Fruit fly (Drosophila melanogaster): ENCODE results near the gene mRpL11.

The mRpL11 gene

dm6 chr3R:14470630-14471029 is 41.0 kb upstream of the mRpL11 start (continued):
- no peak for TF ChIP-seq Dp (GFP tag; optimal IDR thresholded peaks at IDR 0.05)
- TF ChIP-seq CG34224 (GFP tag; IDR thresholded peaks at IDR 0.05; ENCODE audit: partially characterized antibody), result no peak
- no peak for TF ChIP-seq emc (GFP tag; optimal IDR thresholded peaks at IDR 0.05)
- TF ChIP-seq dati (GFP tag; IDR thresholded peaks at IDR 0.05), result no peak
- TF ChIP-seq CG11398 (GFP tag; optimal IDR thresholded peaks at IDR 0.05), result no peak
- TF ChIP-seq cad (GFP tag; optimal IDR thresholded peaks at IDR 0.05), result no peak
- TF ChIP-seq lab (GFP tag; optimal IDR thresholded peaks at IDR 0.05), result no peak
- TF ChIP-seq CG31224 (GFP tag; IDR thresholded peaks at IDR 0.05), result no peak
- TF ChIP-seq trh (GFP tag; optimal IDR thresholded peaks at IDR 0.05), result no peak
- TF ChIP-seq Hr78 (GFP tag; optimal IDR thresholded peaks at IDR 0.05), result no peak
- TF ChIP-seq HLHmδ (GFP tag; optimal IDR thresholded peaks at IDR 0.05), result no peak
- no peak for TF ChIP-seq wek (GFP tag; optimal IDR thresholded peaks at IDR 0.05)
- no peak for TF ChIP-seq odd (GFP tag; optimal IDR thresholded peaks at IDR 0.05)
- TF ChIP-seq pho (GFP tag; optimal IDR thresholded peaks at IDR 0.05), result no peak
- peak; percentile 81 for TF ChIP-seq Med (GFP tag)
- no peak for TF ChIP-seq Elba2 (GFP tag; optimal IDR thresholded peaks at IDR 0.05)
- TF ChIP-seq CG8089 (GFP tag; optimal IDR thresholded peaks at IDR 0.05), result no peak
- no peak for TF ChIP-seq Oaz (GFP tag; IDR thresholded peaks at IDR 0.05)
- no peak for TF ChIP-seq Stat92E (GFP tag; optimal IDR thresholded peaks at IDR 0.05)
- no peak for TF ChIP-seq gce (GFP tag; IDR thresholded peaks at IDR 0.05)
- TF ChIP-seq CG12744 (GFP tag; optimal IDR thresholded peaks at IDR 0.05), result no peak
- no peak for TF ChIP-seq CG8478 (optimal IDR thresholded peaks at IDR 0.05)
- no peak for TF ChIP-seq CG13296 (GFP tag; optimal IDR thresholded peaks at IDR 0.05)
- TF ChIP-seq ems (GFP tag; optimal IDR thresholded peaks at IDR 0.05), result no peak
- no peak for TF ChIP-seq inv (GFP tag; IDR thresholded peaks at IDR 0.05; ENCODE audit: partially characterized antibody)
- TF ChIP-seq CG31365 (tag; optimal IDR thresholded peaks at IDR 0.05), result no peak
- TF ChIP-seq CG15269 (tag; optimal IDR thresholded peaks at IDR 0.05), result peak; percentile 31
- TF ChIP-seq jumu (GFP tag; optimal IDR thresholded peaks at IDR 0.05), result no peak
- TF ChIP-seq pita (GFP tag; optimal IDR thresholded peaks at IDR 0.05), result no peak
- TF ChIP-seq Meics (GFP tag; optimal IDR thresholded peaks at IDR 0.05), result no peak
- 0 out of 3 replicates have a peak, but pooled peaks have one; percentile 27 for TF ChIP-seq H15 (GFP tag; IDR thresholded peaks at IDR 0.05)
- no peak for TF ChIP-seq pros (GFP tag; optimal IDR thresholded peaks at IDR 0.05)
- no peak for TF ChIP-seq CG18599 (GFP tag; optimal IDR thresholded peaks at IDR 0.05)
- peak; percentile 35; the same call in 1 of the 2 replicates for TF ChIP-seq CG31441 (GFP tag; IDR thresholded peaks at IDR 0.05)
- TF ChIP-seq amos (GFP tag; IDR thresholded peaks at IDR 0.05; ENCODE audit: partially characterized antibody), result no peak
- TF ChIP-seq CrebB (tag; optimal IDR thresholded peaks at IDR 0.05), result no peak
- peak; percentile 28 for TF ChIP-seq Nf-YB (GFP tag; optimal IDR thresholded peaks at IDR 0.05)
- TF ChIP-seq CG4360 (GFP tag; IDR thresholded peaks at IDR 0.05), result no peak
- no peak for TF ChIP-seq Aef1 (GFP tag; IDR thresholded peaks at IDR 0.05)
- TF ChIP-seq Bdp1 (GFP tag; optimal IDR thresholded peaks at IDR 0.05), result no peak
- TF ChIP-seq HmgZ (tag; optimal IDR thresholded peaks at IDR 0.05), result no peak
- no peak for TF ChIP-seq chm (GFP tag; IDR thresholded peaks at IDR 0.05)
- no peak for TF ChIP-seq insv (GFP tag; optimal IDR thresholded peaks at IDR 0.05)
- TF ChIP-seq MESR4 (GFP tag; optimal IDR thresholded peaks at IDR 0.05), result no peak
- TF ChIP-seq CG14860 (GFP tag; IDR thresholded peaks at IDR 0.05; ENCODE audit: partially characterized antibody), result no peak
- TF ChIP-seq trem (tag; optimal IDR thresholded peaks at IDR 0.05), result peak; percentile 52
- TF ChIP-seq gfzf (GFP tag; optimal IDR thresholded peaks at IDR 0.05), result no peak
- TF ChIP-seq ab (GFP tag; optimal IDR thresholded peaks at IDR 0.05), result no peak
- TF ChIP-seq sens-2 (GFP tag; IDR thresholded peaks at IDR 0.05), result no peak
- no peak for TF ChIP-seq nerfin-2 (GFP tag; IDR thresholded peaks at IDR 0.05; ENCODE audit: partially characterized antibody)
- no peak for TF ChIP-seq hth (optimal IDR thresholded peaks at IDR 0.05)
- no peak for TF ChIP-seq lbe (GFP tag; optimal IDR thresholded peaks at IDR 0.05)

Data from whole organism, embryonic.